Fruit fly (Drosophila melanogaster): ENCODE data around the gene Pcp.

Pcp gene

dm6 chr2L:7038404-7039341, 17.2 kb downstream of the Pcp start (continued):
- TF ChIP-seq pan (optimal IDR thresholded peaks at IDR 0.05) (no peak), pan (GFP tag; optimal IDR thresholded peaks at IDR 0.05 in 1 of 2, IDR thresholded peaks at IDR 0.05 in 1 of 2) (no peak), CG18619 (GFP tag; optimal IDR thresholded peaks at IDR 0.05) (no peak), Sin3A (optimal IDR thresholded peaks at IDR 0.05) (no peak), CG6791 (GFP tag; IDR thresholded peaks at IDR 0.05; ENCODE audit: partially characterized antibody) (0 out of 3 replicates have a peak, but pooled peaks have one; percentile 28), otp (GFP tag; IDR thresholded peaks at IDR 0.05) (no peak), fd64A (GFP tag; optimal IDR thresholded peaks at IDR 0.05) (no peak), B-H1 (GFP tag; IDR thresholded peaks at IDR 0.05) (no peak), CkIIα-i1 (GFP tag; IDR thresholded peaks at IDR 0.05) (no peak), Xbp1 (GFP tag; optimal IDR thresholded peaks at IDR 0.05) (no peak), scrt (GFP tag; optimal IDR thresholded peaks at IDR 0.05) (peak; percentile 17), stc (GFP tag; IDR thresholded peaks at IDR 0.05) (no peak), kah (GFP tag; optimal IDR thresholded peaks at IDR 0.05) (peak; percentile 29), CG1233 (GFP tag; optimal IDR thresholded peaks at IDR 0.05) (no peak), CG9437 (GFP tag; optimal IDR thresholded peaks at IDR 0.05) (no peak), CG2712 (tag; optimal IDR thresholded peaks at IDR 0.05) (no peak), Dp (GFP tag; optimal IDR thresholded peaks at IDR 0.05) (no peak), CG5953 (GFP tag; IDR thresholded peaks at IDR 0.05) (no peak), CG9817 (tag; optimal IDR thresholded peaks at IDR 0.05) (no peak), Hr78 (GFP tag; optimal IDR thresholded peaks at IDR 0.05) (peak in 1 of 2 experiments; percentile 90), CG15011 (GFP tag; optimal IDR thresholded peaks at IDR 0.05) (no peak), sisA (GFP tag; IDR thresholded peaks at IDR 0.05) (no peak), salm (tag; optimal IDR thresholded peaks at IDR 0.05) (no peak), CG7372 (GFP tag; IDR thresholded peaks at IDR 0.05) (no peak), kni (GFP tag; optimal IDR thresholded peaks at IDR 0.05) (no peak), ato (GFP tag; IDR thresholded peaks at IDR 0.05; ENCODE audit: partially characterized antibody) (no peak), CG4282 (GFP tag; optimal IDR thresholded peaks at IDR 0.05) (no peak), CG3726 (GFP tag; IDR thresholded peaks at IDR 0.05) (no peak), seq (GFP tag; IDR thresholded peaks at IDR 0.05) (no peak), fd96Cb (tag; optimal IDR thresholded peaks at IDR 0.05) (no peak), bcd (GFP tag; optimal IDR thresholded peaks at IDR 0.05) (no peak), pzg (GFP tag; optimal IDR thresholded peaks at IDR 0.05) (no peak), mld (GFP tag; IDR thresholded peaks at IDR 0.05; ENCODE audit: partially characterized antibody) (no peak), CG7786 (GFP tag; optimal IDR thresholded peaks at IDR 0.05) (no peak), CG42726 (GFP tag; IDR thresholded peaks at IDR 0.05; ENCODE audit: partially characterized antibody) (0 out of 2 replicates have a peak, but pooled peaks have one; percentile 7), sug (tag; optimal IDR thresholded peaks at IDR 0.05) (peak; percentile 42), CG34422 (GFP tag; IDR thresholded peaks at IDR 0.05) (peak; percentile 4; the same call in 1 of the 3 replicates), CG11695 (GFP tag; IDR thresholded peaks at IDR 0.05) (no peak), Optix (GFP tag; IDR thresholded peaks at IDR 0.05) (no peak), repo (GFP tag; optimal IDR thresholded peaks at IDR 0.05) (no peak), mirr (GFP tag; optimal IDR thresholded peaks at IDR 0.05) (no peak)
